Worm (Caenorhabditis elegans): ENCODE measurements around the gene chts-1.

ce11 chrX:7536869-7537268 is 17.4 kb upstream of the chts-1 start:
- no peak for TF ChIP-seq flt-1 (GFP tag; IDR thresholded peaks at IDR 0.05)
- no peak for TF ChIP-seq med-1 (GFP tag; optimal IDR thresholded peaks at IDR 0.05; ENCODE audit: insufficient read depth)
- no peak for TF ChIP-seq klf-2 (GFP tag; conservative IDR thresholded peaks at IDR 0.05)

All from whole organism, midembryonic.